Worm (Caenorhabditis elegans): ENCODE results near the gene hum-5.

hum-5 gene

DNA sequence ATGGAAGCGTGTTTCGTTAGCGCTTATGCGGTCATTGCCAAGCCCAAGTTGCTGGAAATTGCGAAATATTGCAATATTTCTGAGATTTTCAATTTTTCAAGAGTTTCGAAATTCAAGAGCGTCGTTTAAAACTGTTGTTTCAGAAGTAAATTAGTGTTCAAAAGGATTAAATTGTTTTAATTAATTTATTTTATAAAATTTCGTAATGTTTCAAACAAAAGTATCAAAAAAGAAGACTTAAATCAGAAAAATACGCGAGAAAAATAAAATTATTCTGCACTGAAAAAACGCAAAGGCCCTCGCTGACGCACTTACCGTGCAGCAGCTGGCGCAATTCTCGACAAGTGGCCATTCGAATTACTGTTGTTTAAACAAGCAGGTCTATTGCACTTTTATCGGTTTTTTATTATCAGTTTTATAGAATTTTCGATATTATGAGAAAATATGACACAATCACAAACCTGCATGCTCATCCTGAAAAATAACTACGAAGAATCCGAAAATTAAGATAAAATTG lies 32.5 kb downstream of the hum-5 start, which contains the start of gene tif-1A (continued):
- no peak for TF ChIP-seq sox-4 (tag; optimal IDR thresholded peaks at IDR 0.05)
- peak; percentile 12 for TF ChIP-seq ceh-2 (tag; optimal IDR thresholded peaks at IDR 0.05)
- TF ChIP-seq hlh-6 (tag; optimal IDR thresholded peaks at IDR 0.05) = no peak
- TF ChIP-seq nfya-1 (tag; optimal IDR thresholded peaks at IDR 0.05) = peak; percentile 65
- no peak for TF ChIP-seq npax-4 (tag; optimal IDR thresholded peaks at IDR 0.05)
- TF ChIP-seq syd-9 (tag; optimal IDR thresholded peaks at IDR 0.05) = no peak
- peak; percentile 27 for TF ChIP-seq unc-42 (tag; optimal IDR thresholded peaks at IDR 0.05)
- TF ChIP-seq dve-1 (tag; optimal IDR thresholded peaks at IDR 0.05) = no peak
- TF ChIP-seq ceh-14 (tag; optimal IDR thresholded peaks at IDR 0.05) = no peak
- TF ChIP-seq pha-2 (tag; optimal IDR thresholded peaks at IDR 0.05) = peak; percentile 30
- no peak for TF ChIP-seq dmd-4 (tag; optimal IDR thresholded peaks at IDR 0.05; ENCODE audit: borderline replicate concordance)
- no peak for TF ChIP-seq ceh-9 (tag; optimal IDR thresholded peaks at IDR 0.05)
- no peak for TF ChIP-seq sox-2 (GFP tag; IDR thresholded peaks at IDR 0.05)
- TF ChIP-seq C08G9.2 (tag; optimal IDR thresholded peaks at IDR 0.05) = no peak
- peak; percentile 50 for TF ChIP-seq unc-86 (tag; optimal IDR thresholded peaks at IDR 0.05)
- no peak for TF ChIP-seq fax-1 (tag; optimal IDR thresholded peaks at IDR 0.05)
- no peak for TF ChIP-seq pros-1 (tag; optimal IDR thresholded peaks at IDR 0.05)
- no peak for TF ChIP-seq hlh-8 (tag; optimal IDR thresholded peaks at IDR 0.05)
- TF ChIP-seq F13H6.1 (tag; optimal IDR thresholded peaks at IDR 0.05) = no peak
- peak; percentile 12 for TF ChIP-seq ceh-18 (tag; optimal IDR thresholded peaks at IDR 0.05)
- no peak for TF ChIP-seq nhr-232 (tag; optimal IDR thresholded peaks at IDR 0.05)
- no peak for TF ChIP-seq ceh-48 (tag; optimal IDR thresholded peaks at IDR 0.05)
- no peak for TF ChIP-seq fkh-6 (tag; optimal IDR thresholded peaks at IDR 0.05)
- no peak for TF ChIP-seq ztf-16 (tag; optimal IDR thresholded peaks at IDR 0.05)
- no peak for TF ChIP-seq pag-3 (tag; optimal IDR thresholded peaks at IDR 0.05; ENCODE audit: borderline replicate concordance)
- no peak for TF ChIP-seq nhr-11 (tag; optimal IDR thresholded peaks at IDR 0.05)
- TF ChIP-seq T23F11.4 (GFP tag; optimal IDR thresholded peaks at IDR 0.05) = no peak

DNA sequence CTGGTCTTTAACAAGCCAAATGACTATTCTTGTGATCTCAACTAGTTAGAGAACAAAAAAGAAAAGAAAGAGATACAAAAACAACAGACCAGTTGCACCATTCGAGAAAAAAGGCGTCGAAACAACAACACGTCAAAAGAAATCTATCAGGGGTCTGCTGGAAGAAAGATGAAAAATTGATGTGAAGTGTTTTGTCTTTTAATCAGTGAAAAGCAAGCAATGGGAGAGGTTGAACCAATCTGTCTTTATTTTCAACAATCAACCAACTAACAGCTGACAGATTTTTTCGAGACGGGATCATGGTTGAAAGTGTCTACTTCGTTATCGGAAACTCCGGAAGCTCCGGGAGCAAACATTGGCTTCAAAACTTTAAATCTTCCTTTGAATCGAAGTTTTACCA lies 42.2 kb downstream of the hum-5 start:
- TF ChIP-seq ceh-18 (tag; optimal IDR thresholded peaks at IDR 0.05) = peak; percentile 28
- no peak for TF ChIP-seq unc-86 (tag; optimal IDR thresholded peaks at IDR 0.05)
- peak; percentile 2 for TF ChIP-seq unc-55 (GFP tag; optimal IDR thresholded peaks at IDR 0.05)

DNA sequence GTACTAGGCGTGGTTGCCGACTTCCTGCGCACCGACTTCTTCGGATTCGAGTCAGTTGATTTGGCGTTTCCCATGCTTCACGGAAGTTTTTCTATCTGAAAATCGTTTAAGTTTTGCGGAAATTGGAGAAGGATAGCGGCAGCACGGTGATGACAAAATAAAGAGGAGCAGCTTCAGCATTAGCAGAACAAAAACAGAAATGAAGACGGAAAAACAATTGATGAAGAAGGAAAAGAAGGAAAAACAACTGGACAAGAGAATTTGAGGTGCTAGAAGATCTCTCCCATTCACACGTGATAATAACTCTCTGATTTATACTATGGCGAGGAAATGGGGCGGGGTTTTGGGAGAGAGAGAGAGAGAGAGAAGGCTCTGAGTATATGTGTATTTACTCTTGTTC lies 44.6 kb downstream of the hum-5 start, which contains the start of gene glb-11:
Gene glb-11 (minus strand): TSS at position 101 of the 400 bp plus-strand sequence.
- TF ChIP-seq ceh-2 (tag; optimal IDR thresholded peaks at IDR 0.05) (no peak), pag-3 (tag; optimal IDR thresholded peaks at IDR 0.05; ENCODE audit: borderline replicate concordance) (no peak), ets-4 (tag; optimal IDR thresholded peaks at IDR 0.05) (no peak), ceh-18 (tag; optimal IDR thresholded peaks at IDR 0.05) (no peak), hlh-13 (GFP tag; optimal IDR thresholded peaks at IDR 0.05) (no peak), K09A11.1 (tag; optimal IDR thresholded peaks at IDR 0.05; ENCODE audit: insufficient read depth) (no peak), che-1 (tag; optimal IDR thresholded peaks at IDR 0.05) (no peak), lim-6 (tag; optimal IDR thresholded peaks at IDR 0.05) (no peak), ttx-3 (tag; optimal IDR thresholded peaks at IDR 0.05) (no peak), npax-4 (tag; optimal IDR thresholded peaks at IDR 0.05) (no peak), sox-2 (GFP tag; IDR thresholded peaks at IDR 0.05) (no peak), pros-1 (tag; optimal IDR thresholded peaks at IDR 0.05) (no peak), F13H6.1 (tag; optimal IDR thresholded peaks at IDR 0.05) (no peak), T23F11.4 (GFP tag; optimal IDR thresholded peaks at IDR 0.05) (no peak), rnt-1 (tag; optimal IDR thresholded peaks at IDR 0.05) (no peak), lin-11 (tag; optimal IDR thresholded peaks at IDR 0.05) (no peak)

DNA sequence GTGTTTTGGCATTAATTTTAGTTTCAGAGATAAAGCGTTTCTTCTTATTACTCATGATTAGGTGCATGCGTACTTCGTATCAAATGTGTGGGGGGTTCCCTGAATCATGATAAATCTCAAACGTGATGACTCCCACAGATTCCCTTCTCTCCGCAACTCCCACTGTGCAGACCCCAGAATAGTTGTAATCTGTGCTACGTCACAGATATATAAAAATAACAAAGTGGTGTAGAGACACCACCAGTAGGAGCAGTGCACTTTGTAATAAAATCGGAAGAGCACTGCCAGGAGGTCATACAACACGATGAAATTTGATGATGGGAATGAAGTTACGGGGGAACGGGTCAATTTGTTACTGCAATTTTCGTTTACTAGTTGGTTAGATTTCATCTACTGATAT lies 45.3 kb downstream of the hum-5 start:
- TF ChIP-seq lin-11 (tag; optimal IDR thresholded peaks at IDR 0.05) (no peak), tbx-7 (tag; optimal IDR thresholded peaks at IDR 0.05) (no peak), unc-42 (tag; optimal IDR thresholded peaks at IDR 0.05) (no peak), C08G9.2 (tag; optimal IDR thresholded peaks at IDR 0.05) (no peak), ceh-14 (tag; optimal IDR thresholded peaks at IDR 0.05) (no peak), hlh-15 (tag; optimal IDR thresholded peaks at IDR 0.05) (no peak), Y22D7AL.16 (tag; optimal IDR thresholded peaks at IDR 0.05) (no peak), nhr-11 (tag; optimal IDR thresholded peaks at IDR 0.05) (no peak), syd-9 (tag; optimal IDR thresholded peaks at IDR 0.05) (no peak), hlh-13 (GFP tag; optimal IDR thresholded peaks at IDR 0.05) (no peak), pag-3 (tag; optimal IDR thresholded peaks at IDR 0.05; ENCODE audit: borderline replicate concordance) (no peak), ceh-18 (tag; optimal IDR thresholded peaks at IDR 0.05) (no peak), pat-9 (tag; optimal IDR thresholded peaks at IDR 0.05) (no peak), dmd-4 (tag; optimal IDR thresholded peaks at IDR 0.05; ENCODE audit: borderline replicate concordance) (no peak), unc-3 (GFP tag; conservative IDR thresholded peaks at IDR 0.05) (no peak), unc-3 (tag; optimal IDR thresholded peaks at IDR 0.05) (no peak), elt-2 (tag; optimal IDR thresholded peaks at IDR 0.05) (no peak)

Measured in whole organism, late embryonic.